Worm (Caenorhabditis elegans) whole organism, L4 larva: ENCODE measurements around the gene thn-1.

Source experiments
- F49E8.2 ChIP-seq: sonication (generic microtip); optimal IDR thresholded peaks from 2 replicates; lab custom pipeline; 2016; ENCODE audit warnings: missing compliant biosample characterization, mild to moderate bottlenecking, missing genetic modification characterization, borderline replicate concordance
- Y105C5A.15 ChIP-seq: fragments of 200-800 bp; sonication (Bioruptor generic); IDR thresholded peaks from 2 replicates; pipeline ENCODE4 v1.3.6; 2022; ENCODE audit warnings: missing genetic modification characterization, missing compliant biosample characterization
- Y5F2A.4 ChIP-seq: fragments of 200-800 bp; sonication (Bioruptor generic); optimal IDR thresholded peaks from 2 replicates; lab custom pipeline; 2018; ENCODE audit warnings: mild to moderate bottlenecking, missing genetic modification characterization, missing compliant biosample characterization
- aha-1 ChIP-seq: fragments of 150-350 bp; peaks from one replicate; lab custom pipeline; 2014; ENCODE audit warnings: missing biosample characterization, missing genetic modification characterization
- aly-2 ChIP-seq: sonication (generic microtip); optimal IDR thresholded peaks from 2 replicates; lab custom pipeline; 2018; ENCODE audit warnings: missing biosample characterization, missing genetic modification characterization
- arid-1 ChIP-seq: fragments of 200-800 bp; sonication (Bioruptor generic); conservative IDR thresholded peaks from 2 replicates; pipeline ENCODE4 v1.3.6; 2022; ENCODE audit warnings: missing genetic modification reagents, missing genetic modification characterization, missing compliant biosample characterization
- ceh-28 ChIP-seq: fragments of 150-350 bp; optimal IDR thresholded peaks from 2 replicates; lab custom pipeline; 2014; ENCODE audit warnings: missing biosample characterization, missing genetic modification reagents, missing genetic modification characterization
- ceh-32 ChIP-seq: sonication (generic microtip); optimal IDR thresholded peaks from 2 replicates; lab custom pipeline; 2016; ENCODE audit warnings: mild to moderate bottlenecking, missing genetic modification characterization, missing compliant biosample characterization; ENCODE audit not compliant: poor library complexity
- ceh-44 ChIP-seq: fragments of 200-800 bp; sonication (Bioruptor generic); IDR thresholded peaks from 2 replicates; pipeline ENCODE4 v1.3.6; 2022; ENCODE audit warnings: missing genetic modification reagents, missing genetic modification characterization, missing compliant biosample characterization
- ceh-82 ChIP-seq: sonication (generic microtip); optimal IDR thresholded peaks from 2 replicates; lab custom pipeline; 2017; ENCODE audit warnings: missing biosample characterization, missing genetic modification characterization
- cey-2 ChIP-seq: sonication (generic microtip); optimal IDR thresholded peaks from 3 replicates; lab custom pipeline; 2017; ENCODE audit warnings: missing genetic modification characterization, mild to moderate bottlenecking, missing compliant biosample characterization, antibody characterized with exemption, borderline replicate concordance; ENCODE audit not compliant: insufficient read depth
- ctbp-1 ChIP-seq: fragments of 200-800 bp; sonication (Bioruptor generic); IDR thresholded peaks from 2 replicates; pipeline ENCODE4 v1.3.6; 2022; ENCODE audit warnings: missing genetic modification reagents, missing genetic modification characterization, missing compliant biosample characterization
- daf-12 ChIP-seq: fragments of 150-350 bp; optimal IDR thresholded peaks from 2 replicates; lab custom pipeline; 2014; ENCODE audit warnings: missing biosample characterization, missing genetic modification reagents, missing genetic modification characterization
- daf-16 ChIP-seq, 3 experiments: sonication (generic microtip); optimal IDR thresholded peaks; 2 replicates each; lab custom pipeline; 2016 to 2017; ENCODE audit warnings: missing genetic modification characterization in 3 of 3, missing genetic modification reagents in 3 of 3, mild to moderate bottlenecking in 2 of 3, missing compliant biosample characterization in 2 of 3, missing biosample characterization in 1 of 3, moderate library complexity in 1 of 3
- daf-19 ChIP-seq: fragments of 200-800 bp; sonication (Bioruptor generic); conservative IDR thresholded peaks from 2 replicates; pipeline ENCODE4 v1.3.6; 2022; ENCODE audit warnings: missing genetic modification characterization, missing compliant biosample characterization
- dmd-8 ChIP-seq: fragments of 200-800 bp; sonication (Bioruptor generic); IDR thresholded peaks from 2 replicates; pipeline ENCODE4 v1.3.6; 2022; ENCODE audit warnings: missing genetic modification characterization, missing compliant biosample characterization
- dpl-1 ChIP-seq: fragments of 150-350 bp; optimal IDR thresholded peaks from 2 replicates; lab custom pipeline; 2014; ENCODE audit warnings: missing biosample characterization, missing genetic modification reagents, missing genetic modification characterization
- egl-43 ChIP-seq: fragments of 200-800 bp; sonication (Bioruptor generic); IDR thresholded peaks from 2 replicates; pipeline ENCODE4 v1.3.6; 2022; ENCODE audit warnings: missing genetic modification reagents, missing genetic modification characterization, missing compliant biosample characterization
- fkh-10 ChIP-seq: fragments of 150-350 bp; optimal IDR thresholded peaks from 2 replicates; lab custom pipeline; 2014; ENCODE audit warnings: missing biosample characterization, missing genetic modification reagents, missing genetic modification characterization
- fos-1 ChIP-seq: fragments of 150-350 bp; optimal IDR thresholded peaks from 2 replicates; lab custom pipeline; 2014; ENCODE audit warnings: missing biosample characterization, missing genetic modification characterization
- hlh-30 ChIP-seq: sonication (generic microtip); optimal IDR thresholded peaks from 2 replicates; lab custom pipeline; 2017; ENCODE audit warnings: antibody characterized with exemption, mild to moderate bottlenecking, missing genetic modification characterization, missing compliant biosample characterization; ENCODE audit not compliant: insufficient read depth
- lim-7 ChIP-seq: fragments of 200-800 bp; sonication (Bioruptor generic); IDR thresholded peaks from 2 replicates; pipeline ENCODE4 v1.3.6; 2022; ENCODE audit warnings: missing genetic modification characterization, missing compliant biosample characterization
- lin-15B ChIP-seq: fragments of 150-350 bp; sonication (generic microtip); optimal IDR thresholded peaks from 3 replicates; lab custom pipeline; 2014; ENCODE audit warnings: missing biosample characterization, missing genetic modification characterization
- lir-3 ChIP-seq: sonication (generic microtip); optimal IDR thresholded peaks from 2 replicates; lab custom pipeline; 2016; ENCODE audit warnings: mild to moderate bottlenecking, missing genetic modification characterization, missing compliant biosample characterization
- lsy-2 ChIP-seq, 2 experiments: fragments of 150-350 bp in 1 of 2; sonication (generic microtip) in 1 of 2; optimal IDR thresholded peaks; 2 replicates each; lab custom pipeline; 2014 to 2017; ENCODE audit warnings: missing biosample characterization in 2 of 2, missing genetic modification characterization in 2 of 2
- madf-9 ChIP-seq: fragments of 200-800 bp; sonication (Bioruptor generic); conservative IDR thresholded peaks from 2 replicates; pipeline ENCODE4 v1.3.6; 2022; ENCODE audit warnings: missing genetic modification reagents, missing genetic modification characterization, missing compliant biosample characterization
- mep-1 ChIP-seq: fragments of 150-350 bp; sonication (generic microtip); optimal IDR thresholded peaks from 3 replicates; lab custom pipeline; 2014; ENCODE audit warnings: missing biosample characterization, missing genetic modification characterization
- mxl-2 ChIP-seq: fragments of 200-800 bp; sonication (Bioruptor generic); conservative IDR thresholded peaks from 2 replicates; pipeline ENCODE4 v1.3.6; 2022; ENCODE audit warnings: missing genetic modification reagents, missing genetic modification characterization, missing compliant biosample characterization
- nhr-111 ChIP-seq: fragments of 200-800 bp; sonication (Bioruptor generic); optimal IDR thresholded peaks from 2 replicates; lab custom pipeline; 2018; ENCODE audit warnings: mild to moderate bottlenecking, missing genetic modification characterization, missing compliant biosample characterization
- nhr-237 ChIP-seq: sonication (generic microtip); optimal IDR thresholded peaks from 2 replicates; lab custom pipeline; 2017; ENCODE audit warnings: missing biosample characterization, missing genetic modification characterization
- nhr-25 ChIP-seq: sonication (generic microtip); optimal IDR thresholded peaks from 2 replicates; lab custom pipeline; 2017; ENCODE audit warnings: missing genetic modification characterization, mild to moderate bottlenecking, missing compliant biosample characterization, antibody characterized with exemption, moderate library complexity, borderline replicate concordance; ENCODE audit not compliant: insufficient read depth
- php-3 ChIP-seq: fragments of 200-800 bp; sonication (Bioruptor generic); IDR thresholded peaks from 2 replicates; pipeline ENCODE4 v1.3.6; 2022; ENCODE audit warnings: missing genetic modification reagents, missing genetic modification characterization, missing compliant biosample characterization
- saeg-2 ChIP-seq: fragments of 200-800 bp; sonication (Bioruptor generic); IDR thresholded peaks from 2 replicates; pipeline ENCODE4 v1.3.6; 2022; ENCODE audit warnings: missing genetic modification reagents, missing genetic modification characterization, missing compliant biosample characterization
- sdz-12 ChIP-seq: fragments of 200-800 bp; sonication (Bioruptor generic); optimal IDR thresholded peaks from 2 replicates; lab custom pipeline; 2018; ENCODE audit warnings: mild to moderate bottlenecking, missing genetic modification characterization, missing compliant biosample characterization
- set-16 ChIP-seq: fragments of 200-800 bp; sonication (Bioruptor generic); IDR thresholded peaks from 2 replicates; pipeline ENCODE4 v1.3.6; 2022; ENCODE audit warnings: missing genetic modification reagents, missing genetic modification characterization, missing compliant biosample characterization
- skn-1 ChIP-seq: fragments of 150-350 bp; optimal IDR thresholded peaks from 2 replicates; lab custom pipeline; 2014; ENCODE audit warnings: missing biosample characterization, missing genetic modification characterization
- spr-3 ChIP-seq: fragments of 200-800 bp; sonication (Bioruptor generic); optimal IDR thresholded peaks from 2 replicates; lab custom pipeline; 2018; ENCODE audit warnings: mild to moderate bottlenecking, missing genetic modification characterization, missing compliant biosample characterization
- tag-97 ChIP-seq: fragments of 200-800 bp; sonication (Bioruptor generic); IDR thresholded peaks from 2 replicates; pipeline ENCODE4 v1.3.6; 2022; ENCODE audit warnings: missing genetic modification characterization, missing compliant biosample characterization
- tra-1 ChIP-seq: fragments of 200-800 bp; sonication (Bioruptor generic); IDR thresholded peaks from 2 replicates; pipeline ENCODE4 v1.3.6; 2022; ENCODE audit warnings: missing genetic modification reagents, missing genetic modification characterization, missing compliant biosample characterization
- unc-62 ChIP-seq, 3 experiments: fragments of 150-350 bp in 1 of 3; sonication (generic microtip); optimal IDR thresholded peaks in 2 of 3; peaks in 1 of 3; 1 replicate in 1 of 3; 2 replicates in 2 of 3; lab custom pipeline; 2014 to 2017; ENCODE audit warnings: missing biosample characterization in 3 of 3, missing genetic modification characterization in 3 of 3, missing genetic modification reagents in 3 of 3, missing genotype in 1 of 3
- vab-7 ChIP-seq: fragments of 200-800 bp; sonication (Bioruptor generic); IDR thresholded peaks from 2 replicates; pipeline ENCODE4 v1.3.6; 2022; ENCODE audit warnings: missing genetic modification reagents, missing genetic modification characterization, missing compliant biosample characterization
- zfp-3 ChIP-seq: fragments of 200-800 bp; sonication (Bioruptor generic); conservative IDR thresholded peaks from 2 replicates; pipeline ENCODE4 v1.3.6; 2022; ENCODE audit warnings: missing genetic modification reagents, missing genetic modification characterization, missing compliant biosample characterization
- zip-11 ChIP-seq: fragments of 200-800 bp; sonication (Bioruptor generic); IDR thresholded peaks from 2 replicates; pipeline ENCODE4 v1.3.6; 2022; ENCODE audit warnings: missing genetic modification characterization, missing compliant biosample characterization
- ztf-11 ChIP-seq: fragments of 150-350 bp; optimal IDR thresholded peaks from 2 replicates; lab custom pipeline; 2014; ENCODE audit warnings: missing biosample characterization, missing genetic modification characterization
- ztf-7 ChIP-seq: fragments of 150-350 bp; optimal IDR thresholded peaks from 2 replicates; lab custom pipeline; 2014; ENCODE audit warnings: missing biosample characterization, missing genetic modification characterization

Gene thn-1

ce11 chrIV:12389951-12390350 lies 10.1 kb downstream of the thn-1 start, which contains the start of gene spe-45 (continued):
- no peak for TF ChIP-seq madf-9 (GFP tag; lab: Robert Waterston, UW)
- no peak for TF ChIP-seq mxl-2 (GFP tag; lab: Robert Waterston, UW)
- no peak for TF ChIP-seq sdz-12 (GFP tag; lab: Kevin White, UChicago)
- no peak for TF ChIP-seq aha-1 (tag; lab: Kevin White, UChicago)
- TF ChIP-seq saeg-2 = no peak
- peak in 1 of 2 experiments; percentile 23 for TF ChIP-seq unc-62 (GFP tag; optimal IDR thresholded peaks at IDR 0.05 in 1 of 2; lab: Kevin White, UChicago)
- TF ChIP-seq unc-62 (tag; optimal IDR thresholded peaks at IDR 0.05; lab: Kevin White, UChicago) = no peak
- no peak for TF ChIP-seq hlh-30 (tag; lab: Kevin White, UChicago)
- 0 out of 2 replicates have a peak, but pooled peaks have one; percentile 20 for TF ChIP-seq tra-1 (GFP tag; lab: Robert Waterston, UW)
- TF ChIP-seq dmd-8 (GFP tag; lab: Robert Waterston, UW) = no peak

- TF ChIP-seq set-16 = 0 out of 2 replicates have a peak, but pooled peaks have one; percentile 27
- peak; percentile 58; the same call in 1 of the 2 replicates for TF ChIP-seq ctbp-1 (GFP tag; lab: Robert Waterston, UW)
- TF ChIP-seq arid-1 = peak; percentile 92
- TF ChIP-seq Y5F2A.4 (GFP tag; lab: Kevin White, UChicago) = no peak
- TF ChIP-seq F49E8.2 = peak; percentile 83
- peak; percentile 39; the same call in 1 of the 2 replicates for TF ChIP-seq Y105C5A.15
- peak; percentile 62; the same call in 1 of the 2 replicates for TF ChIP-seq egl-43 (GFP tag; lab: Robert Waterston, UW)
- peak; percentile 53 to 57 for TF ChIP-seq daf-16 (GFP tag; optimal IDR thresholded peaks at IDR 0.05; lab: Kevin White, UChicago)
- peak; percentile 87 for TF ChIP-seq daf-16 (tag; optimal IDR thresholded peaks at IDR 0.05; lab: Kevin White, UChicago)
- no peak for TF ChIP-seq daf-12 (tag; lab: Kevin White, UChicago)
- peak; percentile 86 for TF ChIP-seq vab-7 (GFP tag; lab: Robert Waterston, UW)
- TF ChIP-seq nhr-111 (GFP tag; lab: Kevin White, UChicago) = no peak
- TF ChIP-seq mep-1 (tag; lab: Kevin White, UChicago) = peak; percentile 97
- TF ChIP-seq ceh-44 (GFP tag; lab: Robert Waterston, UW) = peak; percentile 90
- TF ChIP-seq nhr-25 (tag; lab: Kevin White, UChicago) = peak; percentile 89
- TF ChIP-seq saeg-2 = peak; percentile 59; the same call in 1 of the 2 replicates
- peak; percentile 96 for TF ChIP-seq ztf-7
- TF ChIP-seq fos-1 (tag; lab: Kevin White, UChicago) = no peak
- TF ChIP-seq ceh-32 (tag; lab: Kevin White, UChicago) = peak; percentile 26
- TF ChIP-seq aly-2 (tag; lab: Kevin White, UChicago) = no peak
- peak; percentile 81 for TF ChIP-seq lin-15B (tag; lab: Kevin White, UChicago)
- no peak for TF ChIP-seq cey-2 (tag; lab: Kevin White, UChicago)
- no peak for TF ChIP-seq ceh-82 (tag; lab: Kevin White, UChicago)
- peak; percentile 89 for TF ChIP-seq dpl-1 (GFP tag; lab: Kevin White, UChicago)
- peak; percentile 83 for TF ChIP-seq zfp-3 (GFP tag; lab: Robert Waterston, UW)
- peak in 1 of 2 experiments; percentile 87 for TF ChIP-seq unc-62 (GFP tag; optimal IDR thresholded peaks at IDR 0.05 in 1 of 2; lab: Kevin White, UChicago)
- no peak for TF ChIP-seq unc-62 (tag; optimal IDR thresholded peaks at IDR 0.05; lab: Kevin White, UChicago)
- TF ChIP-seq ceh-28 (tag; lab: Kevin White, UChicago) = no peak
- no peak for TF ChIP-seq lir-3 (tag; lab: Kevin White, UChicago)
- peak; percentile 43; the same call in 1 of the 2 replicates for TF ChIP-seq daf-19 (GFP tag; lab: Robert Waterston, UW)
- TF ChIP-seq madf-9 (GFP tag; lab: Robert Waterston, UW) = peak; percentile 91
- TF ChIP-seq spr-3 (GFP tag; lab: Kevin White, UChicago) = peak; percentile 61
- TF ChIP-seq tag-97 = peak; percentile 86; the same call in 1 of the 2 replicates
- peak; percentile 97 for TF ChIP-seq aha-1 (tag; lab: Kevin White, UChicago)
- no peak for TF ChIP-seq ztf-11
- no peak for TF ChIP-seq skn-1 (tag; lab: Kevin White, UChicago)
- TF ChIP-seq zip-11 (GFP tag; lab: Robert Waterston, UW) = no peak
- TF ChIP-seq lim-7 (GFP tag; lab: Robert Waterston, UW) = peak; percentile 54; the same call in 1 of the 2 replicates
- no peak for TF ChIP-seq nhr-237
- TF ChIP-seq php-3 = peak; percentile 85
- peak; percentile 98 to 100 for TF ChIP-seq lsy-2 (tag; optimal IDR thresholded peaks at IDR 0.05; lab: Kevin White, UChicago)
- peak; percentile 78 for TF ChIP-seq fkh-10 (GFP tag; lab: Kevin White, UChicago)
Measured at ce11 chrIV:12391003-12391637, 11.2 kb downstream of the thn-1 start, which contains the start of the genes rps-23 and dpm-3. TSS of gene rps-23 (minus strand) at chrIV:12391053. TSS of gene dpm-3 (plus strand) at chrIV:12391587.
